In genomic region chr3R:21520183-21520582, dm6 we compare ENCODE assay signal across 1 fruit fly cellular context.
TF ChIP-seq lines count a peak whose summit lies in the region.

No protein-coding gene starts in this region.

TF ChIP-seq in whole organism, embryonic, 481 proteins besides CTCF, POLR2A, EP300 and RAD21 (continued from another document and continues in another):
- TF ChIP-seq CG14860 (GFP tag; IDR thresholded peaks at IDR 0.05; lab: Robert Waterston, UW; ENCODE audit: partially characterized antibody) (no peak), Adf1 (GFP tag; IDR thresholded peaks at IDR 0.05; lab: Robert Waterston, UW) (peak; percentile 82), eyg (GFP tag; optimal IDR thresholded peaks at IDR 0.05; lab: Kevin White, UChicago) (peak; percentile 97), CG5180 (GFP tag; optimal IDR thresholded peaks at IDR 0.05; lab: Kevin White, UChicago) (peak; percentile 88), cad (GFP tag; optimal IDR thresholded peaks at IDR 0.05; lab: Kevin White, UChicago) (no peak), CG15696 (tag; optimal IDR thresholded peaks at IDR 0.05; lab: Kevin White, UChicago) (peak; percentile 96), az2 (GFP tag; optimal IDR thresholded peaks at IDR 0.05; lab: Kevin White, UChicago) (peak; percentile 99), z (GFP tag; IDR thresholded peaks at IDR 0.05; lab: Robert Waterston, UW) (peak; percentile 85), CG12299 (tag; optimal IDR thresholded peaks at IDR 0.05; lab: Kevin White, UChicago) (peak; percentile 95), CG42726 (GFP tag; IDR thresholded peaks at IDR 0.05; lab: Robert Waterston, UW; ENCODE audit: partially characterized antibody) (peak; percentile 44; the same call in 1 of the 2 replicates), kay (GFP tag; optimal IDR thresholded peaks at IDR 0.05; lab: Kevin White, UChicago) (peak; percentile 94), en (GFP tag; optimal IDR thresholded peaks at IDR 0.05; lab: Kevin White, UChicago) (peak; percentile 98), hbn (GFP tag; IDR thresholded peaks at IDR 0.05; lab: Robert Waterston, UW; ENCODE audit: partially characterized antibody) (no peak), wdn (GFP tag; IDR thresholded peaks at IDR 0.05; lab: Robert Waterston, UW) (peak; percentile 97), fd64A (GFP tag; optimal IDR thresholded peaks at IDR 0.05; lab: Kevin White, UChicago) (peak; percentile 96), CG6654 (GFP tag; optimal IDR thresholded peaks at IDR 0.05; lab: Kevin White, UChicago) (peak; percentile 93), pros (GFP tag; optimal IDR thresholded peaks at IDR 0.05; lab: Kevin White, UChicago) (peak; percentile 18), Sin3A (optimal IDR thresholded peaks at IDR 0.05; lab: Kevin White, UChicago) (no peak), E2f1 (GFP tag; IDR thresholded peaks at IDR 0.05; lab: Robert Waterston, UW) (peak; percentile 98), CG13624 (GFP tag; optimal IDR thresholded peaks at IDR 0.05; lab: Kevin White, UChicago) (peak; percentile 97), CG8290 (GFP tag; optimal IDR thresholded peaks at IDR 0.05; lab: Kevin White, UChicago) (peak; percentile 99), CG8290 (tag; optimal IDR thresholded peaks at IDR 0.05; lab: Kevin White, UChicago) (peak; percentile 96 to 99), sqz (GFP tag; optimal IDR thresholded peaks at IDR 0.05; lab: Kevin White, UChicago) (peak; percentile 96), Neu2 (GFP tag; optimal IDR thresholded peaks at IDR 0.05; lab: Kevin White, UChicago; ENCODE audit: borderline replicate concordance) (peak; percentile 74), CG34376 (GFP tag; optimal IDR thresholded peaks at IDR 0.05; lab: Kevin White, UChicago) (peak; percentile 96), D (optimal IDR thresholded peaks at IDR 0.05; lab: Kevin White, UChicago) (no peak), D (GFP tag; optimal IDR thresholded peaks at IDR 0.05; lab: Kevin White, UChicago) (peak; percentile 97), CG4820 (GFP tag; optimal IDR thresholded peaks at IDR 0.05; lab: Kevin White, UChicago) (peak; percentile 98), CG10959 (GFP tag; IDR thresholded peaks at IDR 0.05; lab: Robert Waterston, UW) (peak; percentile 98), cwo (GFP tag; optimal IDR thresholded peaks at IDR 0.05; lab: Kevin White, UChicago) (peak; percentile 85), sna (GFP tag; IDR thresholded peaks at IDR 0.05; lab: Robert Waterston, UW; ENCODE audit: partially characterized antibody) (no peak), Hsf (GFP tag; optimal IDR thresholded peaks at IDR 0.05; lab: Kevin White, UChicago) (peak; percentile 99), Dfd (GFP tag; optimal IDR thresholded peaks at IDR 0.05; lab: Kevin White, UChicago) (no peak), CG12104 (GFP tag; optimal IDR thresholded peaks at IDR 0.05; lab: Kevin White, UChicago) (peak; percentile 98), dpn (GFP tag; optimal IDR thresholded peaks at IDR 0.05; lab: Kevin White, UChicago) (peak; percentile 98 to 99), BtbVII (GFP tag; optimal IDR thresholded peaks at IDR 0.05; lab: Kevin White, UChicago) (peak; percentile 97), CG30020 (tag; optimal IDR thresholded peaks at IDR 0.05; lab: Kevin White, UChicago) (peak; percentile 68), klu (GFP tag; IDR thresholded peaks at IDR 0.05; lab: Robert Waterston, UW) (peak; percentile 95), CG3163 (GFP tag; optimal IDR thresholded peaks at IDR 0.05; lab: Kevin White, UChicago) (peak; percentile 91), CG6254 (GFP tag; optimal IDR thresholded peaks at IDR 0.05; lab: Kevin White, UChicago) (peak; percentile 92), Nf-YA (GFP tag; IDR thresholded peaks at IDR 0.05; lab: Robert Waterston, UW) (peak; percentile 97), dimm (GFP tag; IDR thresholded peaks at IDR 0.05; lab: Robert Waterston, UW) (peak; percentile 97), chif (GFP tag; optimal IDR thresholded peaks at IDR 0.05; lab: Kevin White, UChicago) (peak; percentile 99), dati (GFP tag; IDR thresholded peaks at IDR 0.05; lab: Robert Waterston, UW) (peak; percentile 98), CG10431 (GFP tag; optimal IDR thresholded peaks at IDR 0.05; lab: Kevin White, UChicago) (peak; percentile 95), Hmr (GFP tag; optimal IDR thresholded peaks at IDR 0.05; lab: Kevin White, UChicago) (peak; percentile 99), ERR (GFP tag; optimal IDR thresholded peaks at IDR 0.05; lab: Kevin White, UChicago) (peak; percentile 86), Atf-2 (GFP tag; optimal IDR thresholded peaks at IDR 0.05; lab: Kevin White, UChicago) (peak; percentile 98), CG1233 (GFP tag; optimal IDR thresholded peaks at IDR 0.05; lab: Kevin White, UChicago) (peak; percentile 99), CG12769 (tag; optimal IDR thresholded peaks at IDR 0.05; lab: Kevin White, UChicago) (peak; percentile 95), hkb (optimal IDR thresholded peaks at IDR 0.05; lab: Kevin White, UChicago) (no peak), hkb (GFP tag; IDR thresholded peaks at IDR 0.05; lab: Robert Waterston, UW) (peak; percentile 96), Atf6 (GFP tag; IDR thresholded peaks at IDR 0.05; lab: Robert Waterston, UW) (peak; percentile 95), mirr (GFP tag; optimal IDR thresholded peaks at IDR 0.05; lab: Kevin White, UChicago) (peak; percentile 99), gt (GFP tag; IDR thresholded peaks at IDR 0.05; lab: Robert Waterston, UW) (peak; percentile 97), CG1602 (GFP tag; optimal IDR thresholded peaks at IDR 0.05; lab: Kevin White, UChicago) (peak; percentile 98), pzg (GFP tag; optimal IDR thresholded peaks at IDR 0.05; lab: Kevin White, UChicago) (peak; percentile 30), CG11093 (GFP tag; IDR thresholded peaks at IDR 0.05; lab: Robert Waterston, UW) (peak; percentile 91), gsb (GFP tag; IDR thresholded peaks at IDR 0.05; lab: Robert Waterston, UW) (peak; percentile 97), CG3847 (GFP tag; IDR thresholded peaks at IDR 0.05; lab: Robert Waterston, UW) (peak; percentile 98), CG6683 (GFP tag; optimal IDR thresholded peaks at IDR 0.05; lab: Kevin White, UChicago) (peak; percentile 96), CG15073 (GFP tag; optimal IDR thresholded peaks at IDR 0.05; lab: Kevin White, UChicago) (peak; percentile 87), CG12942 (GFP tag; optimal IDR thresholded peaks at IDR 0.05; lab: Kevin White, UChicago) (peak; percentile 99), tll (GFP tag; optimal IDR thresholded peaks at IDR 0.05; lab: Kevin White, UChicago) (no peak), run (tag; optimal IDR thresholded peaks at IDR 0.05; lab: Kevin White, UChicago) (peak; percentile 80), croc (GFP tag; conservative IDR thresholded peaks at IDR 0.05; lab: Robert Waterston, UW) (peak; percentile 94), zf30C (GFP tag; optimal IDR thresholded peaks at IDR 0.05; lab: Kevin White, UChicago) (peak; percentile 70), CG11560 (tag; IDR thresholded peaks at IDR 0.05; lab: Robert Waterston, UW) (peak; percentile 90), ab (GFP tag; optimal IDR thresholded peaks at IDR 0.05; lab: Kevin White, UChicago) (peak; percentile 90), CG12744 (GFP tag; optimal IDR thresholded peaks at IDR 0.05; lab: Kevin White, UChicago) (peak; percentile 98), Bdp1 (GFP tag; optimal IDR thresholded peaks at IDR 0.05; lab: Kevin White, UChicago) (peak; percentile 94), Poxn (GFP tag; IDR thresholded peaks at IDR 0.05; lab: Robert Waterston, UW) (peak; percentile 93), CG10209 (GFP tag; optimal IDR thresholded peaks at IDR 0.05; lab: Kevin White, UChicago) (peak; percentile 99), B-H2 (GFP tag; optimal IDR thresholded peaks at IDR 0.05; lab: Kevin White, UChicago) (peak; percentile 99), CG17385 (GFP tag; optimal IDR thresholded peaks at IDR 0.05; lab: Kevin White, UChicago) (peak; percentile 97), CG34422 (GFP tag; IDR thresholded peaks at IDR 0.05; lab: Robert Waterston, UW) (peak; percentile 99), Gsc (GFP tag; IDR thresholded peaks at IDR 0.05; lab: Robert Waterston, UW) (peak; percentile 89), Hr3 (GFP tag; optimal IDR thresholded peaks at IDR 0.05; lab: Kevin White, UChicago) (peak; percentile 98), yki (optimal IDR thresholded peaks at IDR 0.05; lab: Kevin White, UChicago) (no peak), row (GFP tag; IDR thresholded peaks at IDR 0.05; lab: Robert Waterston, UW) (peak; percentile 76), CG7372 (GFP tag; IDR thresholded peaks at IDR 0.05; lab: Robert Waterston, UW) (peak; percentile 97), ftz-f1 (GFP tag; optimal IDR thresholded peaks at IDR 0.05; lab: Kevin White, UChicago) (peak; percentile 84), CG10147 (GFP tag; optimal IDR thresholded peaks at IDR 0.05; lab: Kevin White, UChicago) (peak; percentile 91), CG5953 (GFP tag; IDR thresholded peaks at IDR 0.05; lab: Robert Waterston, UW) (peak; percentile 99), CG8388 (GFP tag; optimal IDR thresholded peaks at IDR 0.05; lab: Kevin White, UChicago) (peak; percentile 94), oc (tag; optimal IDR thresholded peaks at IDR 0.05; lab: Kevin White, UChicago) (peak; percentile 96), bbx (GFP tag; IDR thresholded peaks at IDR 0.05; lab: Robert Waterston, UW; ENCODE audit: partially characterized antibody) (peak; percentile 35; the same call in 1 of the 2 replicates), sens-2 (GFP tag; IDR thresholded peaks at IDR 0.05; lab: Robert Waterston, UW) (peak; percentile 99), p53 (GFP tag; optimal IDR thresholded peaks at IDR 0.05; lab: Kevin White, UChicago) (peak; percentile 97), CG17186 (GFP tag; optimal IDR thresholded peaks at IDR 0.05; lab: Kevin White, UChicago) (peak; percentile 93), kah (GFP tag; optimal IDR thresholded peaks at IDR 0.05; lab: Kevin White, UChicago) (peak; percentile 91), NC2α (GFP tag; optimal IDR thresholded peaks at IDR 0.05; lab: Kevin White, UChicago) (peak; percentile 98), Nf-YC (tag; optimal IDR thresholded peaks at IDR 0.05; lab: Kevin White, UChicago) (peak; percentile 85), CG7271 (tag; optimal IDR thresholded peaks at IDR 0.05; lab: Kevin White, UChicago) (peak; percentile 99), Hr51 (GFP tag; optimal IDR thresholded peaks at IDR 0.05; lab: Kevin White, UChicago) (peak; percentile 96 to 98), Meics (GFP tag; optimal IDR thresholded peaks at IDR 0.05; lab: Kevin White, UChicago) (peak; percentile 99), HmgD (GFP tag; optimal IDR thresholded peaks at IDR 0.05; lab: Kevin White, UChicago) (peak; percentile 98), disco-r (GFP tag; optimal IDR thresholded peaks at IDR 0.05; lab: Kevin White, UChicago) (peak; percentile 98), CG1832 (GFP tag; optimal IDR thresholded peaks at IDR 0.05; lab: Kevin White, UChicago) (no peak), CG17912 (GFP tag; optimal IDR thresholded peaks at IDR 0.05; lab: Kevin White, UChicago) (peak; percentile 100), CG11456 (GFP tag; IDR thresholded peaks at IDR 0.05; lab: Robert Waterston, UW) (peak; percentile 100), nerfin-1 (tag; optimal IDR thresholded peaks at IDR 0.05; lab: Kevin White, UChicago) (peak; percentile 94), pnt (GFP tag; optimal IDR thresholded peaks at IDR 0.05; lab: Kevin White, UChicago) (peak; percentile 95), CG6689 (GFP tag; IDR thresholded peaks at IDR 0.05; lab: Robert Waterston, UW) (peak; percentile 94), Pdp1 (GFP tag; optimal IDR thresholded peaks at IDR 0.05; lab: Kevin White, UChicago) (peak; percentile 96 to 97), Kr (GFP tag; optimal IDR thresholded peaks at IDR 0.05; lab: Kevin White, UChicago) (peak; percentile 88), Hmx (GFP tag; optimal IDR thresholded peaks at IDR 0.05; lab: Kevin White, UChicago) (peak; percentile 87), ash1 (GFP tag; optimal IDR thresholded peaks at IDR 0.05; lab: Kevin White, UChicago) (peak; percentile 98), CG33557 (GFP tag; optimal IDR thresholded peaks at IDR 0.05; lab: Kevin White, UChicago) (peak; percentile 98), CG12219 (GFP tag; optimal IDR thresholded peaks at IDR 0.05; lab: Kevin White, UChicago) (peak; percentile 96), CG17829 (tag; optimal IDR thresholded peaks at IDR 0.05; lab: Kevin White, UChicago) (peak; percentile 97), CG7839 (tag; optimal IDR thresholded peaks at IDR 0.05; lab: Kevin White, UChicago) (peak; percentile 98), CG18011 (GFP tag; optimal IDR thresholded peaks at IDR 0.05; lab: Kevin White, UChicago) (peak; percentile 92), lov (optimal IDR thresholded peaks at IDR 0.05; lab: Kevin White, UChicago) (no peak), lov (GFP tag; IDR thresholded peaks at IDR 0.05; lab: Robert Waterston, UW) (peak; percentile 100), lmd (GFP tag; IDR thresholded peaks at IDR 0.05; lab: Robert Waterston, UW) (peak; percentile 98), CG6854 (GFP tag; optimal IDR thresholded peaks at IDR 0.05; lab: Kevin White, UChicago) (peak; percentile 94), H2.0 (GFP tag; IDR thresholded peaks at IDR 0.05; lab: Robert Waterston, UW) (peak; percentile 99), emc (GFP tag; optimal IDR thresholded peaks at IDR 0.05; lab: Kevin White, UChicago) (peak; percentile 98), CG7745 (tag; optimal IDR thresholded peaks at IDR 0.05; lab: Kevin White, UChicago) (peak; percentile 73), CG30431 (GFP tag; optimal IDR thresholded peaks at IDR 0.05; lab: Kevin White, UChicago) (peak; percentile 99), CG10267 (tag; optimal IDR thresholded peaks at IDR 0.05; lab: Kevin White, UChicago) (peak; percentile 93), Mes4 (GFP tag; optimal IDR thresholded peaks at IDR 0.05; lab: Kevin White, UChicago) (peak; percentile 99), Rfx (GFP tag; IDR thresholded peaks at IDR 0.05; lab: Robert Waterston, UW) (peak; percentile 100), CG11398 (GFP tag; optimal IDR thresholded peaks at IDR 0.05; lab: Kevin White, UChicago) (peak; percentile 97), CG5245 (GFP tag; optimal IDR thresholded peaks at IDR 0.05; lab: Kevin White, UChicago) (peak; percentile 99), pita (GFP tag; optimal IDR thresholded peaks at IDR 0.05; lab: Kevin White, UChicago) (peak; percentile 79), Dref (GFP tag; IDR thresholded peaks at IDR 0.05; lab: Robert Waterston, UW) (peak; percentile 55), Side (GFP tag; optimal IDR thresholded peaks at IDR 0.05; lab: Kevin White, UChicago) (peak; percentile 98), CG2202 (tag; optimal IDR thresholded peaks at IDR 0.05; lab: Kevin White, UChicago) (peak; percentile 97), gcm (GFP tag; optimal IDR thresholded peaks at IDR 0.05; lab: Kevin White, UChicago) (peak; percentile 95), CG7987 (GFP tag; optimal IDR thresholded peaks at IDR 0.05; lab: Kevin White, UChicago) (peak; percentile 100)
